Fruit fly (Drosophila melanogaster) whole organism, pupa: ENCODE data around the gene CG31524.

ENCODE experiments used
- CG10348 ChIP-seq: fragments of 200-800 bp; sonication (Bioruptor generic); IDR thresholded peaks from 2 replicates; pipeline ENCODE4 v1.3.6; 2022; ENCODE audit warnings: missing biosample characterization, missing genetic modification characterization
- CG12605 ChIP-seq: fragments of 200-800 bp; sonication (Bioruptor generic); IDR thresholded peaks from 2 replicates; pipeline ENCODE4 v1.3.6; 2022; ENCODE audit warnings: missing biosample characterization, missing genetic modification characterization
- CG13204 ChIP-seq: fragments of 200-800 bp; sonication (Bioruptor generic); optimal IDR thresholded peaks from 2 replicates; lab custom pipeline; 2018; ENCODE audit warnings: missing biosample characterization, mild to moderate bottlenecking, missing genetic modification characterization, moderate library complexity
- CG14655 ChIP-seq: fragments of 200-800 bp; sonication (Bioruptor generic); optimal IDR thresholded peaks from 3 replicates; lab custom pipeline; 2017; ENCODE audit warnings: mild to moderate bottlenecking, missing biosample characterization, missing genetic modification reagents, missing genetic modification characterization
- CG15710 ChIP-seq: fragments of 200-800 bp; sonication (Bioruptor generic); optimal IDR thresholded peaks from 2 replicates; lab custom pipeline; 2018; ENCODE audit warnings: missing biosample characterization, mild to moderate bottlenecking, missing genetic modification characterization, moderate library complexity
- CG17806 ChIP-seq: fragments of 200-800 bp; sonication (Bioruptor generic); optimal IDR thresholded peaks from 2 replicates; lab custom pipeline; 2018; ENCODE audit warnings: missing biosample characterization, mild to moderate bottlenecking, missing genetic modification characterization, moderate library complexity
- CG32121 ChIP-seq: fragments of 200-800 bp; sonication (Bioruptor generic); IDR thresholded peaks from 2 replicates; pipeline ENCODE4 v1.3.6; 2022; ENCODE audit warnings: missing biosample characterization, missing genetic modification characterization
- CG34367 ChIP-seq: fragments of 200-800 bp; sonication (Bioruptor generic); optimal IDR thresholded peaks from 2 replicates; lab custom pipeline; 2018; ENCODE audit warnings: missing biosample characterization, mild to moderate bottlenecking, missing genetic modification characterization
- CG4496 ChIP-seq: fragments of 200-800 bp; sonication (Bioruptor generic); IDR thresholded peaks from 3 replicates; pipeline ENCODE4 v1.3.6; 2022; ENCODE audit warnings: missing biosample characterization, missing genetic modification characterization
- CG8159 ChIP-seq: fragments of 200-800 bp; sonication (Bioruptor generic); optimal IDR thresholded peaks from 3 replicates; lab custom pipeline; 2018; ENCODE audit warnings: missing biosample characterization, mild to moderate bottlenecking, missing genetic modification characterization, moderate library complexity
- CG8301 ChIP-seq: fragments of 200-800 bp; sonication (Bioruptor generic); optimal IDR thresholded peaks from 2 replicates; lab custom pipeline; 2018; ENCODE audit warnings: missing biosample characterization, mild to moderate bottlenecking, missing genetic modification characterization
- CG9948 ChIP-seq: fragments of 200-800 bp; sonication (Bioruptor generic); optimal IDR thresholded peaks from 2 replicates; lab custom pipeline; 2018; ENCODE audit warnings: missing biosample characterization, mild to moderate bottlenecking, missing genetic modification characterization, moderate library complexity
- D1 ChIP-seq: fragments of 200-800 bp; sonication (Bioruptor generic); optimal IDR thresholded peaks from 2 replicates; lab custom pipeline; 2018; ENCODE audit warnings: missing biosample characterization, mild to moderate bottlenecking, missing genetic modification characterization, moderate library complexity
- EcR ChIP-seq: fragments of 200-800 bp; sonication (Bioruptor generic); optimal IDR thresholded peaks from 3 replicates; lab custom pipeline; 2019; ENCODE audit warnings: missing biosample characterization, missing genetic modification characterization, mild to moderate bottlenecking, moderate library complexity, missing genetic modification reagents
- Ets98B ChIP-seq: fragments of 200-800 bp; sonication (Bioruptor generic); IDR thresholded peaks from 2 replicates; pipeline ENCODE4 v1.3.6; 2022; ENCODE audit warnings: missing biosample characterization, missing genetic modification characterization
- Pif1A ChIP-seq: fragments of 200-800 bp; sonication (Bioruptor generic); optimal IDR thresholded peaks from 3 replicates; lab custom pipeline; 2016; ENCODE audit warnings: missing biosample characterization, missing genetic modification characterization
- Pif1B ChIP-seq: fragments of 200-800 bp; sonication (Bioruptor generic); optimal IDR thresholded peaks from 3 replicates; lab custom pipeline; 2016; ENCODE audit warnings: missing biosample characterization, missing genetic modification characterization
- Snoo ChIP-seq: fragments of 200-800 bp; sonication (Bioruptor generic); optimal IDR thresholded peaks from 3 replicates; lab custom pipeline; 2017; ENCODE audit warnings: missing biosample characterization, mild to moderate bottlenecking, missing genetic modification characterization, inconsistent platforms
- fd96Ca ChIP-seq: fragments of 200-800 bp; sonication (Bioruptor generic); IDR thresholded peaks from 3 replicates; pipeline ENCODE4 v1.3.6; 2022; ENCODE audit warnings: missing biosample characterization, missing genetic modification characterization
- gl ChIP-seq: fragments of 200-800 bp; sonication (Bioruptor generic); optimal IDR thresholded peaks from 2 replicates; lab custom pipeline; 2018; ENCODE audit warnings: missing biosample characterization, mild to moderate bottlenecking, missing genetic modification characterization
- rn ChIP-seq: fragments of 200-800 bp; sonication (Bioruptor generic); IDR thresholded peaks from 2 replicates; pipeline ENCODE4 v1.3.6; 2022; ENCODE audit warnings: missing biosample characterization, missing genetic modification characterization

Gene CG31524

dm6 chr3R:30526799-30527465 is 12.8 kb upstream of the CG31524 start, which contains the start of gene jdp:
jdp (minus strand) TSS chr3R:30527037.
- TF ChIP-seq CG10348 (GFP tag; lab: Robert Waterston, UW) (no peak), Pif1A (GFP tag; lab: Kevin White, UChicago) (peak; percentile 32), CG14655 (GFP tag; lab: Kevin White, UChicago) (no peak), CG4496 (GFP tag; lab: Robert Waterston, UW) (peak; percentile 63; the same call in 2 of the 3 replicates), Snoo (tag; lab: Kevin White, UChicago) (no peak), EcR (GFP tag; lab: Kevin White, UChicago) (no peak), CG34367 (tag; lab: Kevin White, UChicago) (no peak), D1 (no peak), CG13204 (no peak), fd96Ca (GFP tag; lab: Robert Waterston, UW) (no peak; the same call in 2 of the 3 replicates), CG9948 (tag; lab: Kevin White, UChicago) (no peak), CG15710 (no peak), Pif1B (GFP tag; lab: Kevin White, UChicago) (peak; percentile 60), CG32121 (GFP tag; lab: Robert Waterston, UW) (peak; percentile 63; the same call in 1 of the 2 replicates), CG17806 (tag; lab: Kevin White, UChicago) (no peak), gl (no peak), CG12605 (peak; percentile 51; the same call in 1 of the 2 replicates), CG8159 (tag; lab: Kevin White, UChicago) (peak; percentile 5), rn (GFP tag; lab: Robert Waterston, UW) (no peak), Ets98B (GFP tag; lab: Robert Waterston, UW) (peak; percentile 55; the same call in 1 of the 2 replicates), CG8301 (tag; lab: Kevin White, UChicago) (no peak)

dm6 chr3R:30525629-30526028 is 11.5 kb upstream of the CG31524 start:
- TF ChIP-seq CG10348 (GFP tag; lab: Robert Waterston, UW) (no peak), CG13204 (no peak), fd96Ca (GFP tag; lab: Robert Waterston, UW) (peak; percentile 42; the same call in 1 of the 3 replicates), EcR (GFP tag; lab: Kevin White, UChicago) (no peak), CG8301 (tag; lab: Kevin White, UChicago) (no peak), Pif1A (GFP tag; lab: Kevin White, UChicago) (no peak), gl (no peak), CG15710 (no peak), CG34367 (tag; lab: Kevin White, UChicago) (no peak), CG14655 (GFP tag; lab: Kevin White, UChicago) (peak; percentile 9), Ets98B (GFP tag; lab: Robert Waterston, UW) (peak; percentile 58), CG4496 (GFP tag; lab: Robert Waterston, UW) (peak; percentile 62; the same call in 2 of the 3 replicates), CG9948 (tag; lab: Kevin White, UChicago) (no peak), Snoo (tag; lab: Kevin White, UChicago) (no peak), CG8159 (tag; lab: Kevin White, UChicago) (no peak), rn (GFP tag; lab: Robert Waterston, UW) (no peak), Pif1B (GFP tag; lab: Kevin White, UChicago) (no peak), D1 (no peak), CG17806 (tag; lab: Kevin White, UChicago) (no peak), CG12605 (no peak), CG32121 (GFP tag; lab: Robert Waterston, UW) (no peak)
- TF ChIP-seq, all 21 proteins: peak for 4

dm6 chr3R:30518274-30518873 is 4.2 kb upstream of the CG31524 start:
- TF ChIP-seq CG15710 (no peak), CG34367 (tag; lab: Kevin White, UChicago) (no peak), Snoo (tag; lab: Kevin White, UChicago) (no peak), Ets98B (GFP tag; lab: Robert Waterston, UW) (no peak), CG17806 (tag; lab: Kevin White, UChicago) (no peak), CG14655 (GFP tag; lab: Kevin White, UChicago) (no peak), Pif1B (GFP tag; lab: Kevin White, UChicago) (no peak), gl (no peak), CG9948 (tag; lab: Kevin White, UChicago) (no peak), CG4496 (GFP tag; lab: Robert Waterston, UW) (no peak), CG13204 (no peak), D1 (no peak), CG10348 (GFP tag; lab: Robert Waterston, UW) (no peak), fd96Ca (GFP tag; lab: Robert Waterston, UW) (no peak), EcR (GFP tag; lab: Kevin White, UChicago) (no peak), CG32121 (GFP tag; lab: Robert Waterston, UW) (no peak)

dm6 chr3R:30512114-30512513 is 2.0 kb downstream of the CG31524 start, which contains the start of gene PH4alphaNE2:
PH4alphaNE2 (minus strand) TSS chr3R:30512214.
- TF ChIP-seq EcR (GFP tag; lab: Kevin White, UChicago) = no peak
- TF ChIP-seq CG4496 (GFP tag; lab: Robert Waterston, UW) = no peak
- TF ChIP-seq gl = no peak
- no peak for TF ChIP-seq fd96Ca (GFP tag; lab: Robert Waterston, UW)
- TF ChIP-seq CG15710 = no peak
- no peak for TF ChIP-seq CG9948 (tag; lab: Kevin White, UChicago)
- no peak for TF ChIP-seq Pif1A (GFP tag; lab: Kevin White, UChicago)
- TF ChIP-seq Snoo (tag; lab: Kevin White, UChicago) = no peak
- no peak for TF ChIP-seq Ets98B (GFP tag; lab: Robert Waterston, UW)
- TF ChIP-seq CG8301 (tag; lab: Kevin White, UChicago) = no peak
- no peak for TF ChIP-seq D1
- TF ChIP-seq CG14655 (GFP tag; lab: Kevin White, UChicago) = no peak
